Worm (Caenorhabditis elegans): ENCODE results near the gene F53E10.5.
"Not testable (repeated sequence)": the region's sequence is repeated elsewhere in the genome, so short reads cannot be mapped to it uniquely, and the experiment has no call there.

F53E10.5 gene

ce11 chrV:2598830-2599229 is at the start of gene F53E10.5:
Gene F53E10.5 (minus strand): TSS chrV:2598930.
- not testable (repeated sequence) for TF ChIP-seq ZK337.2, tag-97, nhr-41 (GFP tag; IDR thresholded peaks at IDR 0.05)

ce11 chrV:2647222-2647796 is 48.6 kb upstream of the F53E10.5 start:
- TF ChIP-seq aha-1 (tag) (peak; percentile 93), lin-38 (GFP tag; IDR thresholded peaks at IDR 0.05) (peak; percentile 28; the same call in 1 of the 2 replicates), nhr-76 (tag; optimal IDR thresholded peaks at IDR 0.05) (no peak)

- 0 out of 2 replicates have a peak, but pooled peaks have one; percentile 31 for TF ChIP-seq egl-43 (GFP tag; IDR thresholded peaks at IDR 0.05)
- TF ChIP-seq ceh-20 (GFP tag; IDR thresholded peaks at IDR 0.05), result no peak
- peak; percentile 87 for TF ChIP-seq set-16 (GFP tag; IDR thresholded peaks at IDR 0.05)
These were observed 47.3 kb upstream of the F53E10.5 start for ce11 chrV:2646067-2646466.

- peak; percentile 24; the same call in 1 of the 2 replicates for TF ChIP-seq lin-38 (GFP tag; IDR thresholded peaks at IDR 0.05)
- TF ChIP-seq set-16 (GFP tag; IDR thresholded peaks at IDR 0.05), result peak; percentile 69
- no peak for TF ChIP-seq mes-2 (tag; optimal IDR thresholded peaks at IDR 0.05; ENCODE audit: poor library complexity, severe bottlenecking)
These were observed 40.8 kb upstream of the F53E10.5 start for ce11 chrV:2639506-2639905.

ce11 chrV:2639035-2639434 is 40.3 kb upstream of the F53E10.5 start, which contains the start of gene W02H5.2:
Gene W02H5.2 (plus strand): TSS chrV:2639335.
- TF ChIP-seq unc-62 (GFP tag; optimal IDR thresholded peaks at IDR 0.05 in 1 of 2), result peak in 1 of 2 experiments; percentile 10
- no peak for TF ChIP-seq unc-62 (tag; optimal IDR thresholded peaks at IDR 0.05)
- no peak for TF ChIP-seq T20F7.1 (GFP tag; optimal IDR thresholded peaks at IDR 0.05)
- TF ChIP-seq zip-2 (tag; optimal IDR thresholded peaks at IDR 0.05), result no peak
- no peak for TF ChIP-seq tag-97 (GFP tag; IDR thresholded peaks at IDR 0.05)
- no peak for TF ChIP-seq arid-1 (GFP tag; conservative IDR thresholded peaks at IDR 0.05)
- no peak for TF ChIP-seq sdz-12 (GFP tag; optimal IDR thresholded peaks at IDR 0.05)
- TF ChIP-seq dpl-1 (GFP tag; optimal IDR thresholded peaks at IDR 0.05), result no peak
- TF ChIP-seq fkh-10 (GFP tag; optimal IDR thresholded peaks at IDR 0.05), result no peak

ce11 chrV:2638545-2638944 is 39.8 kb upstream of the F53E10.5 start, which contains the start of gene W02H5.19:
Gene W02H5.19 (plus strand): TSS chrV:2638890.
- TF ChIP-seq dmd-8 (GFP tag; IDR thresholded peaks at IDR 0.05) (no peak), ZK337.2 (GFP tag; IDR thresholded peaks at IDR 0.05) (peak; percentile 96), R02D3.7 (tag; optimal IDR thresholded peaks at IDR 0.05) (no peak), F37D6.2 (tag; optimal IDR thresholded peaks at IDR 0.05) (peak; percentile 29), skn-1 (tag; optimal IDR thresholded peaks at IDR 0.05) (no peak), lin-1 (GFP tag; IDR thresholded peaks at IDR 0.05) (no peak), nhr-6 (tag; optimal IDR thresholded peaks at IDR 0.05) (peak; percentile 27), D1046.2 (GFP tag; IDR thresholded peaks at IDR 0.05) (0 out of 2 replicates have a peak, but pooled peaks have one; percentile 25), zip-11 (GFP tag; IDR thresholded peaks at IDR 0.05) (no peak), hmg-1.1 (GFP tag; IDR thresholded peaks at IDR 0.05) (no peak), nhr-77 (tag; optimal IDR thresholded peaks at IDR 0.05) (no peak), nhr-48 (tag; optimal IDR thresholded peaks at IDR 0.05) (peak; percentile 2), F26F4.8 (GFP tag; conservative IDR thresholded peaks at IDR 0.05) (no peak), rbr-2 (tag; optimal IDR thresholded peaks at IDR 0.05) (peak; percentile 60), F49E8.2 (tag; optimal IDR thresholded peaks at IDR 0.05; ENCODE audit: borderline replicate concordance) (peak; percentile 52), F44E2.7 (GFP tag; IDR thresholded peaks at IDR 0.05) (no peak), nhr-11 (tag; optimal IDR thresholded peaks at IDR 0.05) (no peak), lin-15B (tag; optimal IDR thresholded peaks at IDR 0.05) (no peak), daf-12 (tag; optimal IDR thresholded peaks at IDR 0.05) (no peak), mxl-2 (GFP tag; conservative IDR thresholded peaks at IDR 0.05) (no peak), madf-9 (GFP tag; conservative IDR thresholded peaks at IDR 0.05) (peak; percentile 73), arid-1 (GFP tag; conservative IDR thresholded peaks at IDR 0.05) (0 out of 2 replicates have a peak, but pooled peaks have one; percentile 19), tag-97 (GFP tag; IDR thresholded peaks at IDR 0.05) (0 out of 2 replicates have a peak, but pooled peaks have one; percentile 56), daf-8 (GFP tag; IDR thresholded peaks at IDR 0.05) (no peak), ceh-32 (tag; optimal IDR thresholded peaks at IDR 0.05; ENCODE audit: poor library complexity) (no peak), php-3 (GFP tag; IDR thresholded peaks at IDR 0.05) (peak; percentile 13; the same call in 1 of the 2 replicates)

Data from whole organism, L4 larva.